ENCODE assay signal across 5 worm cellular contexts in the genomic region with DNA sequence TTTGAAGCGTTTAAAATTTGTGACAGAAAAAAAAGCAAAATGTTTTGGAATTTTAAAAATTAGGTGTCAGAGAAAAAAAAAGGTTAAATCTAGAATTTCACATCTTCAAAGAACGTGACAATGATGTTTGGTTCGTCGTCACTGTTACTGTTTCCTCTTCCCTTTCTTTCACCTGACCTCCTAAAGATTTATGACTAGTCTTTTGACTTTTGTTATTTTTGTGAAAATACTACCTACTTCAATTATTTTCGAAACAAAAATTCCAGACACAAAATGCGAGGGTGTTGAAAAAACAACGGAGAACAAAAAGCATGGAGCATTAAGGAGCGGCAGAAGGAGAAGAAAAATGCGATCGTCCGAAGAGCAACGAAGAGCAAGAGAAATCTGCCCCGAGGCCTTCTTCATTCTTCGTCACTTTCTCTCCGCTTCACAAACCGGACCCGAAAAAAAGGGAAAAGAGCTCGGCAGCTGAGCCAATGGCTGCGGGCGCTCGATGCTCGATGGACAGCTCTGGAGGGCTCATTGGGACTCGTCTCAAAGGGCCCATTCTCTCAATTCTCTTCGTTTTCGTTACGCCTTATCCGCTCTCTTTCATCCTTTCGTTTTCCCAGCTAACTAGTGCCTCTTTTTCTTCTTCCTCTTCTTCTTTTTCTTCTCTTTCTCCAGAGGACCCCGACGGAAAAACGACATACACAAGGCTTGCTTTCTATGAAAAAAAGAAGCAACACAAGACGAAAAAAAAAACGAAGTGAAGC.
A peak's percentile ranks its signal among the peaks of the same experiment; 100 is the strongest.
TF ChIP-seq lines count a peak whose summit lies in the region.

No protein-coding gene starts in this region.

TF ChIP-seq in whole organism, L1 larva, 84 proteins besides CTCF, POLR2A, EP300 and RAD21 (continued from another document and continues in another):
- TF ChIP-seq snu-23 (GFP tag; optimal IDR thresholded peaks at IDR 0.05; lab: Kevin White, UChicago) = peak; percentile 30
- peak; percentile 49 for TF ChIP-seq dsc-1 (tag; optimal IDR thresholded peaks at IDR 0.05; lab: Kevin White, UChicago)
- TF ChIP-seq mab-9 (GFP tag; IDR thresholded peaks at IDR 0.05; lab: Robert Waterston, UW) = no peak
- TF ChIP-seq nhr-77 (tag; optimal IDR thresholded peaks at IDR 0.05; lab: Kevin White, UChicago) = no peak
- no peak for TF ChIP-seq nhr-76 (tag; optimal IDR thresholded peaks at IDR 0.05; lab: Kevin White, UChicago)
- TF ChIP-seq aly-2 (tag; optimal IDR thresholded peaks at IDR 0.05; lab: Kevin White, UChicago) = no peak
- TF ChIP-seq pag-3 (tag; optimal IDR thresholded peaks at IDR 0.05; lab: Kevin White, UChicago; ENCODE audit: borderline replicate concordance, insufficient read depth) = no peak
- no peak for TF ChIP-seq snpc-4 (tag; optimal IDR thresholded peaks at IDR 0.05; lab: Kevin White, UChicago)
- peak; percentile 57 for TF ChIP-seq nhr-47 (tag; optimal IDR thresholded peaks at IDR 0.05; lab: Kevin White, UChicago)
- no peak for TF ChIP-seq blmp-1 (tag; optimal IDR thresholded peaks at IDR 0.05; lab: Kevin White, UChicago)
- TF ChIP-seq egl-27 (tag; optimal IDR thresholded peaks at IDR 0.05; lab: Kevin White, UChicago) = no peak
- no peak for TF ChIP-seq mef-2 (tag; optimal IDR thresholded peaks at IDR 0.05; lab: Kevin White, UChicago)
- TF ChIP-seq irx-1 (tag; optimal IDR thresholded peaks at IDR 0.05; lab: Kevin White, UChicago) = no peak
- TF ChIP-seq lir-3 (tag; optimal IDR thresholded peaks at IDR 0.05; lab: Kevin White, UChicago; ENCODE audit: poor library complexity) = no peak
- TF ChIP-seq fkh-10 (GFP tag; optimal IDR thresholded peaks at IDR 0.05; lab: Kevin White, UChicago) = peak; percentile 63
- TF ChIP-seq sptf-1 (tag; optimal IDR thresholded peaks at IDR 0.05; lab: Kevin White, UChicago) = no peak
- TF ChIP-seq ztf-4 (tag; optimal IDR thresholded peaks at IDR 0.05; lab: Kevin White, UChicago) = no peak
- no peak for TF ChIP-seq hlh-17 (GFP tag; optimal IDR thresholded peaks at IDR 0.05; lab: Kevin White, UChicago; ENCODE audit: borderline replicate concordance)
- no peak for TF ChIP-seq C34B4.2 (tag; optimal IDR thresholded peaks at IDR 0.05; lab: Kevin White, UChicago)
- TF ChIP-seq zip-4 (GFP tag; optimal IDR thresholded peaks at IDR 0.05; lab: Kevin White, UChicago) = no peak
- TF ChIP-seq ceh-63 (GFP tag; optimal IDR thresholded peaks at IDR 0.05; lab: Kevin White, UChicago) = no peak
- peak; percentile 38 for TF ChIP-seq rnt-1 (tag; optimal IDR thresholded peaks at IDR 0.05; lab: Kevin White, UChicago)
- TF ChIP-seq nhr-84 (tag; optimal IDR thresholded peaks at IDR 0.05; lab: Kevin White, UChicago) = no peak
- no peak for TF ChIP-seq ztf-11 (tag; optimal IDR thresholded peaks at IDR 0.05; lab: Kevin White, UChicago)
- TF ChIP-seq jun-1 (tag; optimal IDR thresholded peaks at IDR 0.05; lab: Kevin White, UChicago) = no peak

TF ChIP-seq in whole organism, L2 larva, 48 proteins besides CTCF, POLR2A, EP300 and RAD21 (continued from another document):
- TF ChIP-seq blmp-1 (tag; optimal IDR thresholded peaks at IDR 0.05; lab: Kevin White, UChicago; ENCODE audit: insufficient read depth) (no peak), ztf-11 (tag; optimal IDR thresholded peaks at IDR 0.05; lab: Kevin White, UChicago) (no peak), skn-1 (tag; optimal IDR thresholded peaks at IDR 0.05; lab: Kevin White, UChicago) (no peak), zag-1 (tag; optimal IDR thresholded peaks at IDR 0.05; lab: Kevin White, UChicago) (peak; percentile 58), nhr-21 (tag; optimal IDR thresholded peaks at IDR 0.05; lab: Kevin White, UChicago) (no peak), unc-39 (tag; optimal IDR thresholded peaks at IDR 0.05; lab: Kevin White, UChicago) (no peak), unc-55 (GFP tag; optimal IDR thresholded peaks at IDR 0.05; lab: Kevin White, UChicago) (peak; percentile 27), nhr-25 (tag; optimal IDR thresholded peaks at IDR 0.05; lab: Kevin White, UChicago) (peak; percentile 39), nhr-10 (tag; optimal IDR thresholded peaks at IDR 0.05; lab: Kevin White, UChicago) (no peak), mdl-1 (tag; optimal IDR thresholded peaks at IDR 0.05; lab: Kevin White, UChicago) (no peak), ztf-4 (tag; optimal IDR thresholded peaks at IDR 0.05; lab: Kevin White, UChicago) (peak; percentile 4), egl-27 (tag; optimal IDR thresholded peaks at IDR 0.05; lab: Kevin White, UChicago) (peak; percentile 39), unc-62 (GFP tag; optimal IDR thresholded peaks at IDR 0.05; lab: Kevin White, UChicago) (no peak), lin-13 (GFP tag; optimal IDR thresholded peaks at IDR 0.05; lab: Kevin White, UChicago) (no peak), F13H6.1 (tag; optimal IDR thresholded peaks at IDR 0.05; lab: Kevin White, UChicago) (peak; percentile 54)

TF ChIP-seq in whole organism, L3 larva, 47 proteins besides CTCF, POLR2A, EP300 and RAD21 (continued from another document):
- TF ChIP-seq tbx-2 (tag; optimal IDR thresholded peaks at IDR 0.05; lab: Kevin White, UChicago) (no peak), ceh-28 (tag; optimal IDR thresholded peaks at IDR 0.05; lab: Kevin White, UChicago) (no peak), zag-1 (tag; optimal IDR thresholded peaks at IDR 0.05; lab: Kevin White, UChicago) (no peak), eor-1 (tag; optimal IDR thresholded peaks at IDR 0.05; lab: Kevin White, UChicago) (no peak), egl-5 (tag; optimal IDR thresholded peaks at IDR 0.05; lab: Kevin White, UChicago) (peak; percentile 65), ztf-11 (tag; optimal IDR thresholded peaks at IDR 0.05; lab: Kevin White, UChicago) (no peak)

TF ChIP-seq in whole organism, L4 larva, 104 proteins besides CTCF, POLR2A, EP300 and RAD21 (continued from another document and continues in another):
- TF ChIP-seq unc-39 (tag; optimal IDR thresholded peaks at IDR 0.05; lab: Kevin White, UChicago) = no peak
- TF ChIP-seq ceh-62 (tag; optimal IDR thresholded peaks at IDR 0.05; lab: Kevin White, UChicago) = no peak
- no peak for TF ChIP-seq F26F4.8 (GFP tag; conservative IDR thresholded peaks at IDR 0.05; lab: Robert Waterston, UW)
- no peak for TF ChIP-seq ztf-7 (tag; optimal IDR thresholded peaks at IDR 0.05; lab: Kevin White, UChicago)
- no peak for TF ChIP-seq dmd-9 (GFP tag; IDR thresholded peaks at IDR 0.05; lab: Robert Waterston, UW)
- TF ChIP-seq T26A8.4 (GFP tag; IDR thresholded peaks at IDR 0.05; lab: Robert Waterston, UW) = no peak
- no peak for TF ChIP-seq attf-4 (tag; optimal IDR thresholded peaks at IDR 0.05; lab: Kevin White, UChicago)
- peak; percentile 53 for TF ChIP-seq F37D6.2 (tag; optimal IDR thresholded peaks at IDR 0.05; lab: Kevin White, UChicago)
- no peak for TF ChIP-seq ces-1 (GFP tag; optimal IDR thresholded peaks at IDR 0.05; lab: Kevin White, UChicago)
- peak; percentile 66 for TF ChIP-seq lim-7 (GFP tag; IDR thresholded peaks at IDR 0.05; lab: Robert Waterston, UW)
- no peak for TF ChIP-seq F44E2.7 (GFP tag; IDR thresholded peaks at IDR 0.05; lab: Robert Waterston, UW)
- TF ChIP-seq jun-1 (tag; optimal IDR thresholded peaks at IDR 0.05; lab: Kevin White, UChicago) = no peak
- TF ChIP-seq tag-97 (GFP tag; IDR thresholded peaks at IDR 0.05; lab: Robert Waterston, UW) = no peak
- no peak for TF ChIP-seq nhr-76 (tag; optimal IDR thresholded peaks at IDR 0.05; lab: Kevin White, UChicago)
- no peak for TF ChIP-seq mxl-3 (GFP tag; optimal IDR thresholded peaks at IDR 0.05; lab: Kevin White, UChicago)
- no peak for TF ChIP-seq mdl-1 (tag; optimal IDR thresholded peaks at IDR 0.05; lab: Kevin White, UChicago)
- no peak for TF ChIP-seq lin-1 (GFP tag; IDR thresholded peaks at IDR 0.05; lab: Robert Waterston, UW)
- TF ChIP-seq nhr-42 (GFP tag; IDR thresholded peaks at IDR 0.05; lab: Robert Waterston, UW) = no peak
- no peak for TF ChIP-seq nhr-77 (tag; optimal IDR thresholded peaks at IDR 0.05; lab: Kevin White, UChicago)
- no peak for TF ChIP-seq mxl-2 (GFP tag; conservative IDR thresholded peaks at IDR 0.05; lab: Robert Waterston, UW)
- TF ChIP-seq ZK546.5 (tag; optimal IDR thresholded peaks at IDR 0.05; lab: Kevin White, UChicago) = no peak
- TF ChIP-seq nhr-11 (tag; optimal IDR thresholded peaks at IDR 0.05; lab: Kevin White, UChicago) = no peak
- peak; percentile 86 for TF ChIP-seq set-16 (GFP tag; IDR thresholded peaks at IDR 0.05; lab: Robert Waterston, UW)
- no peak for TF ChIP-seq unc-62 (GFP tag; optimal IDR thresholded peaks at IDR 0.05 in 1 of 2; lab: Kevin White, UChicago)
- TF ChIP-seq unc-62 (tag; optimal IDR thresholded peaks at IDR 0.05; lab: Kevin White, UChicago) = no peak
- no peak for TF ChIP-seq nhr-25 (tag; optimal IDR thresholded peaks at IDR 0.05; lab: Kevin White, UChicago; ENCODE audit: borderline replicate concordance, insufficient read depth)
- no peak for TF ChIP-seq dpl-1 (GFP tag; optimal IDR thresholded peaks at IDR 0.05; lab: Kevin White, UChicago)
- no peak for TF ChIP-seq dmd-8 (GFP tag; IDR thresholded peaks at IDR 0.05; lab: Robert Waterston, UW)
- peak; percentile 24; the same call in 1 of the 2 replicates for TF ChIP-seq pha-4 (GFP tag; IDR thresholded peaks at IDR 0.05; lab: Robert Waterston, UW)
- TF ChIP-seq pha-4 (tag; optimal IDR thresholded peaks at IDR 0.05; lab: Kevin White, UChicago) = no peak
- TF ChIP-seq Y75B8A.6 (GFP tag; IDR thresholded peaks at IDR 0.05; lab: Robert Waterston, UW) = no peak
- TF ChIP-seq gei-8 (GFP tag; optimal IDR thresholded peaks at IDR 0.05; lab: Kevin White, UChicago) = no peak
- no peak for TF ChIP-seq zfp-3 (GFP tag; conservative IDR thresholded peaks at IDR 0.05; lab: Robert Waterston, UW)
- TF ChIP-seq ztf-11 (tag; optimal IDR thresholded peaks at IDR 0.05; lab: Kevin White, UChicago) = no peak
- TF ChIP-seq nhr-41 (GFP tag; IDR thresholded peaks at IDR 0.05; lab: Robert Waterston, UW) = no peak
- peak in 1 of 2 experiments; percentile 35 for TF ChIP-seq lsy-2 (tag; optimal IDR thresholded peaks at IDR 0.05; lab: Kevin White, UChicago)
- no peak for TF ChIP-seq T20F7.1 (GFP tag; optimal IDR thresholded peaks at IDR 0.05; lab: Kevin White, UChicago)
- TF ChIP-seq pqm-1 (tag; optimal IDR thresholded peaks at IDR 0.05; lab: Kevin White, UChicago) = no peak
- no peak for TF ChIP-seq unc-130 (GFP tag; optimal IDR thresholded peaks at IDR 0.05; lab: Kevin White, UChicago)
- no peak for TF ChIP-seq mdt-29 (GFP tag; IDR thresholded peaks at IDR 0.05; lab: Robert Waterston, UW)
- TF ChIP-seq R02D3.7 (tag; optimal IDR thresholded peaks at IDR 0.05; lab: Kevin White, UChicago) = no peak
- no peak for TF ChIP-seq daf-16 (GFP tag; optimal IDR thresholded peaks at IDR 0.05; lab: Kevin White, UChicago)
- no peak for TF ChIP-seq daf-16 (tag; optimal IDR thresholded peaks at IDR 0.05; lab: Kevin White, UChicago)
- TF ChIP-seq ZK337.2 (GFP tag; IDR thresholded peaks at IDR 0.05; lab: Robert Waterston, UW) = no peak

TF ChIP-seq in whole organism, late embryonic, 69 proteins besides CTCF, POLR2A, EP300 and RAD21 (continued from another document):
- TF ChIP-seq ceh-18 (tag; optimal IDR thresholded peaks at IDR 0.05; lab: Kevin White, UChicago) (peak; percentile 70), pat-9 (tag; optimal IDR thresholded peaks at IDR 0.05; lab: Kevin White, UChicago) (no peak), pag-3 (tag; optimal IDR thresholded peaks at IDR 0.05; lab: Kevin White, UChicago; ENCODE audit: borderline replicate concordance) (no peak), unc-3 (GFP tag; conservative IDR thresholded peaks at IDR 0.05; lab: Robert Waterston, UW) (no peak), unc-3 (tag; optimal IDR thresholded peaks at IDR 0.05; lab: Kevin White, UChicago) (peak; percentile 66)
